Worm (Caenorhabditis elegans) whole organism, L4 larva: ENCODE measurements around the gene D1044.7.

Experiments
- dmd-8 ChIP-seq: fragments of 200-800 bp; sonication (Bioruptor generic); IDR thresholded peaks from 2 replicates; pipeline ENCODE4 v1.3.6; 2022; ENCODE audit warnings: missing genetic modification characterization, missing compliant biosample characterization
- gei-8 ChIP-seq: fragments of 200-800 bp; sonication (Bioruptor generic); optimal IDR thresholded peaks from 2 replicates; lab custom pipeline; 2018; ENCODE audit warnings: mild to moderate bottlenecking, missing genetic modification characterization, missing compliant biosample characterization
- lir-3 ChIP-seq: sonication (generic microtip); optimal IDR thresholded peaks from 2 replicates; lab custom pipeline; 2016; ENCODE audit warnings: mild to moderate bottlenecking, missing genetic modification characterization, missing compliant biosample characterization
- nhr-76 ChIP-seq: fragments of 150-350 bp; optimal IDR thresholded peaks from 2 replicates; lab custom pipeline; 2014; ENCODE audit warnings: missing biosample characterization, missing genetic modification characterization

DNA sequence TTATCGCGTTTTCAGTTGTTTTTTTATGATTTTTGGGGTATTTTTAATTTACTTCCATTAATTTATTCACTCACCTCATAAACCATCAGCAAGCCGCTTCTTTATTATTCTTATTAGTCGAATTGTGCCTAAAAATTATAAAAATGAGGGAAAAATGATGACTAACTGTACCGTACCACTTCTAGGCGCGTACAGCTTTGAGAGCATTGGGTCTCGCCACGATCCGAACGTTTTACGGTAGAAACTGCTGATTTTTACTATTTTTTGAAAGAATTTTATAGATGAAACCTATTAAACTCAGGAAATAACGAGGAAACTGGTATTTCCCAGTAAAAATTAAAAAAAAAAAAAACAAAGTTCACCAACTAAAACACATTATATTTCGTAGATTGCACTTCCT lies 34.5 kb upstream of the D1044.7 start, which contains the start of gene D1044.6:
- TF ChIP-seq lir-3 (tag; lab: Kevin White, UChicago) (no peak), gei-8 (GFP tag; lab: Kevin White, UChicago) (no peak), nhr-76 (no peak), dmd-8 (no peak)
